Fruit fly (Drosophila melanogaster): Measurements from ENCODE around the gene CG5114.

DNA sequence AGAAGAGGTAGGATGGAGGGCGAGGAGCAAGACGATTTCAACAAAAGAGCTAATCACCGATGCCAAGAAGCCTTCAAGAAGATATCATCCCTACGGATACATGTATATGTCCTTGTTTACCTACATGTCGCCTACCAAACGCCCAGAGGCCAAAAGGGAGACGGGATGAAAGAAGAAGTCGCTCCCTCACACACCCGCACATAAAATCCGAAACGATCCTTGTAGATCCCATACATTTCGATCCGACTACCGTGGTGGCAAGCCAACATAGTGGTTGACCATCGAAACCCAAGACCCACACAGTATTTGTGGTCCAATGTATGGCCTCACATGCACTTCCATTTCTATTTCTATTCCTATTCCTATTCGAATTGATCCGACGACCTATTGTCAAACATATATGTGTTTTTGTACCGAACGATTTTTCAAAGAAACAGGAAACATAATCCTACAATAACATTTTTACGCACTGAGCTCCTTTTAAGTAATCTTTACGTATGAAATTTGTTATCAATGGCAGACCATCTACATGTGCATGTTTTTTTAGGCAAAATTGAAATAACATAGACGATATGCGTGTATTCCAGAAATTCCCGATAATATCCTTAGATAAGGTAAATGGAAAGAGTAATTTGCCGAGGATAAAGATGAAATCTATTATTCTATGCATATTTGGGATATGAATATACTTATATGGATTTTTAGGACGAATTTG is 23.9 kb upstream of the CG5114 start:
- TF ChIP-seq psq (optimal IDR thresholded peaks at IDR 0.05), result no peak
- TF ChIP-seq h (optimal IDR thresholded peaks at IDR 0.05), result no peak
- no peak for TF ChIP-seq Sin3A (optimal IDR thresholded peaks at IDR 0.05)
- no peak for TF ChIP-seq ttk (optimal IDR thresholded peaks at IDR 0.05)
- TF ChIP-seq Myc (optimal IDR thresholded peaks at IDR 0.05), result no peak
- no peak for TF ChIP-seq insv (optimal IDR thresholded peaks at IDR 0.05)
